Worm (Caenorhabditis elegans): ENCODE results near the gene msp-59.

Gene msp-59

ce11 chrIV:5273385-5273784 lies 39.5 kb downstream of the msp-59 start:
- TF ChIP-seq ceh-31 (tag; optimal IDR thresholded peaks at IDR 0.05) (no peak), elt-2 (tag; optimal IDR thresholded peaks at IDR 0.05) (peak; percentile 70)

ce11 chrIV:5272518-5272917 lies 40.4 kb downstream of the msp-59 start, which contains the start of gene F36H12.3:
Gene F36H12.3, plus strand, starts transcription at chrIV:5272818.
- TF ChIP-seq C08G9.2 (tag; optimal IDR thresholded peaks at IDR 0.05) (no peak), ceh-34 (tag; optimal IDR thresholded peaks at IDR 0.05) (no peak), pag-3 (tag; optimal IDR thresholded peaks at IDR 0.05; ENCODE audit: borderline replicate concordance) (no peak), tbx-2 (tag; optimal IDR thresholded peaks at IDR 0.05) (no peak)

- TF ChIP-seq ceh-34 (tag; optimal IDR thresholded peaks at IDR 0.05) (no peak), pqm-1 (tag; optimal IDR thresholded peaks at IDR 0.05) (no peak), sox-4 (tag; optimal IDR thresholded peaks at IDR 0.05) (no peak), odd-2 (tag; optimal IDR thresholded peaks at IDR 0.05) (no peak), tbx-7 (tag; optimal IDR thresholded peaks at IDR 0.05) (no peak), C38D4.7 (GFP tag; optimal IDR thresholded peaks at IDR 0.05) (no peak), fkh-10 (GFP tag; optimal IDR thresholded peaks at IDR 0.05) (no peak), K09A11.1 (tag; optimal IDR thresholded peaks at IDR 0.05; ENCODE audit: insufficient read depth) (no peak), T23F11.4 (GFP tag; optimal IDR thresholded peaks at IDR 0.05) (no peak), tbx-2 (tag; optimal IDR thresholded peaks at IDR 0.05) (no peak), pax-1 (tag; optimal IDR thresholded peaks at IDR 0.05) (no peak), elt-4 (tag; optimal IDR thresholded peaks at IDR 0.05) (no peak), sdc-2 (tag; optimal IDR thresholded peaks at IDR 0.05) (no peak), ceh-48 (tag; optimal IDR thresholded peaks at IDR 0.05) (no peak), ceh-30 (tag; optimal IDR thresholded peaks at IDR 0.05) (no peak), unc-86 (tag; optimal IDR thresholded peaks at IDR 0.05) (no peak)
Observed at ce11 chrIV:5268803-5269202, 44.1 kb downstream of the msp-59 start, which contains the start of gene F36H12.4. Gene F36H12.4, plus strand, starts transcription at chrIV:5269103.

- no peak for TF ChIP-seq ama-1 (optimal IDR thresholded peaks at IDR 0.05)
- TF ChIP-seq pha-4 (tag; optimal IDR thresholded peaks at IDR 0.05) = no peak
- TF ChIP-seq C38D4.7 (GFP tag; optimal IDR thresholded peaks at IDR 0.05) = no peak
- no peak for TF ChIP-seq fkh-6 (tag; optimal IDR thresholded peaks at IDR 0.05)
- TF ChIP-seq ceh-22 (tag; optimal IDR thresholded peaks at IDR 0.05) = no peak
- no peak for TF ChIP-seq syd-9 (tag; optimal IDR thresholded peaks at IDR 0.05)
- no peak for TF ChIP-seq ceh-34 (tag; optimal IDR thresholded peaks at IDR 0.05)
Observed at ce11 chrIV:5266474-5266873, 46.4 kb downstream of the msp-59 start, which contains the start of gene F36H12.5. Gene F36H12.5, plus strand, starts transcription at chrIV:5266774.

All from whole organism, late embryonic.